Worm (Caenorhabditis elegans) whole organism, L1 larva: ENCODE data around the gene Y75B8A.13.

ENCODE experiments used
- dpl-1 ChIP-seq, 3 experiments: fragments of 150-350 bp in 2 of 3; sonication (generic microtip) in 1 of 3; optimal IDR thresholded peaks; 2 replicates each; lab custom pipeline; 2014 to 2017; ENCODE audit warnings: missing biosample characterization in 3 of 3, missing genetic modification characterization in 3 of 3, missing genetic modification reagents in 3 of 3
- nhr-11 ChIP-seq: fragments of 150-350 bp; optimal IDR thresholded peaks from 2 replicates; lab custom pipeline; 2014; ENCODE audit warnings: missing biosample characterization, missing genetic modification characterization
- nhr-12 ChIP-seq: sonication (generic microtip); optimal IDR thresholded peaks from 2 replicates; lab custom pipeline; 2017; ENCODE audit warnings: missing biosample characterization, missing genetic modification characterization
- nhr-237 ChIP-seq: fragments of 150-350 bp; optimal IDR thresholded peaks from 2 replicates; lab custom pipeline; 2014; ENCODE audit warnings: missing biosample characterization, missing genetic modification characterization
- pqm-1 ChIP-seq: sonication (generic microtip); optimal IDR thresholded peaks from 3 replicates; lab custom pipeline; 2017; ENCODE audit warnings: missing biosample characterization, missing genetic modification characterization
- snpc-4 ChIP-seq: fragments of 150-350 bp; optimal IDR thresholded peaks from 2 replicates; lab custom pipeline; 2014; ENCODE audit warnings: missing biosample characterization, missing genetic modification characterization
- unc-130 ChIP-seq: fragments of 150-350 bp; optimal IDR thresholded peaks from 2 replicates; lab custom pipeline; 2017; ENCODE audit warnings: missing biosample characterization, missing genetic modification characterization, inconsistent platforms

DNA sequence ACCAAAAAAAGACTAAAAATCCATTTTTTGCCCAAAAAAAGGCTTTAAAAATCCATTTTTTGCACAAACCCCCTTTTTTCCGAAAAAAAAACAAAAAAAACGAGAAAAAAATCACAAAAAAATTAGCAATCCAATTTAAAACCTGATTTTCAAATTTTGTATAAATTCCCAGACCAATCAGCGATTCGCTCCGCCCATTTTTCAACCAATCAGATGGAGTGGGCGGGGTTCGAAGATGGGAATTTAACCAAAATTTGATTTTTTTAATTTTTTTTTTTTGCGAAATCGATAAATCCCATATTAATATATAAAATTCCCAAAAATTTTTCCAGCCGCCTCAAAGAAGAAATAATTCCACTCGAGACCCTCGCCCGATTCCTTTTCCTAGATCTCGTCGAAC is 6.0 kb upstream of the Y75B8A.13 start:
- no peak for TF ChIP-seq nhr-11 (tag; lab: Kevin White, UChicago)
- no peak for TF ChIP-seq unc-130 (tag; lab: Kevin White, UChicago)
- no peak for TF ChIP-seq dpl-1 (GFP tag; optimal IDR thresholded peaks at IDR 0.05; lab: Kevin White, UChicago)
- TF ChIP-seq nhr-12 = no peak
- TF ChIP-seq snpc-4 (tag; lab: Kevin White, UChicago) = no peak
- no peak for TF ChIP-seq pqm-1 (tag; lab: Kevin White, UChicago)
- TF ChIP-seq nhr-237 (tag; lab: Kevin White, UChicago) = no peak
